Fruit fly (Drosophila melanogaster) whole organism, embryonic: ENCODE data around the gene Rpt5.
A peak's percentile ranks its signal among the peaks of the same experiment; 100 is the strongest.

Source experiments
- ATbp ChIP-seq: fragments of 200-800 bp; sonication (Bioruptor generic); optimal IDR thresholded peaks from 2 replicates; lab custom pipeline; 2017; ENCODE audit warnings: missing biosample characterization, mild to moderate bottlenecking, missing genetic modification characterization, missing genetic modification reagents
- Atf6 ChIP-seq: fragments of 200-800 bp; sonication (Bioruptor generic); IDR thresholded peaks from 2 replicates; pipeline ENCODE4 v1.3.6; 2022; ENCODE audit warnings: missing biosample characterization, missing genetic modification characterization
- Awh ChIP-seq: fragments of 200-800 bp; sonication (Bioruptor generic); IDR thresholded peaks from 2 replicates; pipeline ENCODE4, ENCODE4 v1.3.6; 2022; ENCODE audit warnings: missing biosample characterization, missing genetic modification characterization
- B-H1 ChIP-seq: fragments of 200-800 bp; sonication (Bioruptor generic); IDR thresholded peaks from 3 replicates; pipeline ENCODE4 v1.3.6; 2022; ENCODE audit warnings: missing biosample characterization, missing genetic modification characterization
- C15 ChIP-seq: fragments of 200-800 bp; sonication (Bioruptor generic); IDR thresholded peaks from 3 replicates; pipeline ENCODE4 v1.3.6; 2022; ENCODE audit warnings: missing biosample characterization, missing genetic modification characterization
- CG12104 ChIP-seq: fragments of 200-800 bp; sonication (Bioruptor generic); optimal IDR thresholded peaks from 3 replicates; lab custom pipeline; 2016; ENCODE audit warnings: missing biosample characterization, missing genetic modification characterization
- CG12219 ChIP-seq: fragments of 200-800 bp; sonication (Bioruptor generic); optimal IDR thresholded peaks from 3 replicates; lab custom pipeline; 2018; ENCODE audit warnings: missing biosample characterization, mild to moderate bottlenecking, missing genetic modification characterization
- CG14014 ChIP-seq: fragments of 200-800 bp; sonication (Bioruptor generic); IDR thresholded peaks from 2 replicates; pipeline ENCODE4 v1.3.6; 2022; ENCODE audit warnings: missing biosample characterization, missing genetic modification characterization
- CG14050 ChIP-seq: fragments of 200-800 bp; sonication (Bioruptor generic); IDR thresholded peaks from 3 replicates; pipeline ENCODE4 v1.3.6; 2022; ENCODE audit warnings: missing biosample characterization, missing genetic modification characterization
- CG15011 ChIP-seq: fragments of 200-800 bp; sonication (Bioruptor generic); optimal IDR thresholded peaks from 3 replicates; lab custom pipeline; 2018; ENCODE audit warnings: missing biosample characterization, mild to moderate bottlenecking, missing genetic modification characterization
- CG15514 ChIP-seq: fragments of 200-800 bp; sonication (Bioruptor generic); optimal IDR thresholded peaks from 3 replicates; lab custom pipeline; 2017; ENCODE audit warnings: missing biosample characterization, missing genetic modification characterization, mild to moderate bottlenecking, moderate library complexity, missing genetic modification reagents
- CG17385 ChIP-seq: fragments of 200-800 bp; sonication (Bioruptor generic); optimal IDR thresholded peaks from 3 replicates; lab custom pipeline; 2018; ENCODE audit warnings: missing biosample characterization, mild to moderate bottlenecking, missing genetic modification characterization
- CG17912 ChIP-seq: fragments of 200-800 bp; sonication (Bioruptor generic); optimal IDR thresholded peaks from 2 replicates; lab custom pipeline; 2018; ENCODE audit warnings: missing biosample characterization, mild to moderate bottlenecking, missing genetic modification characterization
- CG1832 ChIP-seq: fragments of 200-800 bp; sonication (Bioruptor generic); optimal IDR thresholded peaks from 2 replicates; lab custom pipeline; 2017; ENCODE audit warnings: missing biosample characterization, mild to moderate bottlenecking, missing genetic modification characterization, inconsistent platforms
- CG18476 ChIP-seq: fragments of 200-800 bp; sonication (Bioruptor generic); optimal IDR thresholded peaks from 2 replicates; lab custom pipeline; 2016; ENCODE audit warnings: missing biosample characterization, mild to moderate bottlenecking, missing genetic modification characterization
- CG3407 ChIP-seq: fragments of 200-800 bp; sonication (Bioruptor generic); optimal IDR thresholded peaks from 2 replicates; lab custom pipeline; 2018; ENCODE audit warnings: missing biosample characterization, mild to moderate bottlenecking, missing genetic modification characterization
- CG4360 ChIP-seq: fragments of 200-800 bp; sonication (Bioruptor generic); IDR thresholded peaks from 2 replicates; pipeline ENCODE4 v1.3.6; 2022; ENCODE audit warnings: missing biosample characterization, missing genetic modification characterization
- CG5953 ChIP-seq: fragments of 200-800 bp; sonication (Bioruptor generic); IDR thresholded peaks from 2 replicates; pipeline ENCODE4 v1.3.6; 2022; ENCODE audit warnings: missing biosample characterization, missing genetic modification characterization
- CG7372 ChIP-seq: fragments of 200-800 bp; sonication (Bioruptor generic); IDR thresholded peaks from 2 replicates; pipeline ENCODE4 v1.3.6; 2022; ENCODE audit warnings: missing biosample characterization, missing genetic modification characterization
- CG7556 ChIP-seq: fragments of 200-800 bp; sonication (Bioruptor generic); optimal IDR thresholded peaks from 2 replicates; lab custom pipeline; 2017; ENCODE audit warnings: missing biosample characterization, mild to moderate bottlenecking, missing genetic modification characterization
- CG7839 ChIP-seq: fragments of 200-800 bp; sonication (Bioruptor generic); optimal IDR thresholded peaks from 3 replicates; lab custom pipeline; 2018; ENCODE audit warnings: missing biosample characterization, mild to moderate bottlenecking, missing genetic modification characterization, moderate library complexity
- CG7987 ChIP-seq: fragments of 200-800 bp; sonication (Bioruptor generic); optimal IDR thresholded peaks from 2 replicates; lab custom pipeline; 2018; ENCODE audit warnings: missing biosample characterization, mild to moderate bottlenecking, missing genetic modification characterization, moderate library complexity
- CrebB ChIP-seq: fragments of 200-800 bp; sonication (Bioruptor generic); optimal IDR thresholded peaks from 3 replicates; lab custom pipeline; 2018; ENCODE audit warnings: missing biosample characterization, mild to moderate bottlenecking, missing genetic modification characterization
- E2f2 ChIP-seq: fragments of 200-800 bp; sonication (Bioruptor generic); IDR thresholded peaks from 2 replicates; pipeline ENCODE4 v1.3.6; 2022; ENCODE audit warnings: missing biosample characterization, missing genetic modification characterization
- Hr78 ChIP-seq, 2 experiments: fragments of 200-800 bp in 1 of 2; fragments of >200 bp in 1 of 2; sonication (Bioruptor generic) in 1 of 2; optimal IDR thresholded peaks; 2 replicates each; lab custom pipeline; 2017 to 2019; ENCODE audit warnings: missing biosample characterization in 2 of 2, missing genetic modification characterization in 2 of 2, mild to moderate bottlenecking in 1 of 2, moderate library complexity in 1 of 2
- MTF-1 ChIP-seq: fragments of 200-800 bp; sonication (Bioruptor generic); optimal IDR thresholded peaks from 2 replicates; lab custom pipeline; 2018; ENCODE audit warnings: missing biosample characterization, mild to moderate bottlenecking, missing genetic modification characterization, borderline replicate concordance
- Rx ChIP-seq: fragments of 200-800 bp; sonication (Bioruptor generic); IDR thresholded peaks from 2 replicates; pipeline ENCODE4 v1.3.6; 2022; ENCODE audit warnings: missing biosample characterization, missing genetic modification characterization
- amos ChIP-seq: fragments of 200-800 bp; sonication (Bioruptor generic); IDR thresholded peaks from 2 replicates; pipeline ENCODE4 v1.3.6; 2022; ENCODE audit warnings: missing biosample characterization, missing genetic modification characterization; ENCODE audit not compliant: partially characterized antibody
- bsh ChIP-seq, 2 experiments: fragments of 200-800 bp; sonication (Bioruptor generic); optimal IDR thresholded peaks; 2 replicates each; lab custom pipeline; 2017 to 2018; ENCODE audit warnings: mild to moderate bottlenecking in 2 of 2, missing biosample characterization in 2 of 2, missing genetic modification characterization in 2 of 2, moderate library complexity in 1 of 2
- chm ChIP-seq: fragments of 200-800 bp; sonication (Bioruptor generic); IDR thresholded peaks from 2 replicates; pipeline ENCODE4 v1.3.6; 2022; ENCODE audit warnings: missing biosample characterization, missing genetic modification characterization
- dmrt11E ChIP-seq: fragments of 200-800 bp; sonication (Bioruptor generic); optimal IDR thresholded peaks from 3 replicates; lab custom pipeline; 2018; ENCODE audit warnings: missing biosample characterization, mild to moderate bottlenecking, missing genetic modification characterization, moderate library complexity
- en ChIP-seq: fragments of 200-800 bp; sonication (Bioruptor generic); optimal IDR thresholded peaks from 2 replicates; lab custom pipeline; 2016; ENCODE audit warnings: missing biosample characterization, missing genetic modification characterization
- ham ChIP-seq: fragments of 200-800 bp; sonication (Bioruptor generic); IDR thresholded peaks from 2 replicates; pipeline ENCODE4 v1.3.6; 2022; ENCODE audit warnings: missing biosample characterization, missing genetic modification characterization
- insv ChIP-seq, 2 experiments: fragments of 200-800 bp; sonication (Bioruptor generic); optimal IDR thresholded peaks; 3 replicates each; lab custom pipeline; 2016 to 2018; ENCODE audit warnings: missing biosample characterization in 2 of 2, missing genetic modification characterization in 2 of 2
- klu ChIP-seq: fragments of 200-800 bp; sonication (Bioruptor generic); IDR thresholded peaks from 2 replicates; pipeline ENCODE4 v1.3.6; 2022; ENCODE audit warnings: missing biosample characterization, missing genetic modification characterization
- mld ChIP-seq: fragments of 200-800 bp; sonication (Bioruptor generic); IDR thresholded peaks from 3 replicates; pipeline ENCODE4 v1.3.6; 2022; ENCODE audit warnings: missing biosample characterization, missing genetic modification characterization; ENCODE audit not compliant: partially characterized antibody
- pfk ChIP-seq: fragments of 200-800 bp; sonication (Bioruptor generic); optimal IDR thresholded peaks from 2 replicates; lab custom pipeline; 2018; ENCODE audit warnings: missing biosample characterization, mild to moderate bottlenecking, missing genetic modification characterization, moderate library complexity
- pho ChIP-seq: fragments of 200-800 bp; sonication (Bioruptor generic); optimal IDR thresholded peaks from 2 replicates; lab custom pipeline; 2016; ENCODE audit warnings: missing biosample characterization, missing genetic modification characterization
- psq ChIP-seq: fragments of 200-800 bp; sonication (Bioruptor generic); optimal IDR thresholded peaks from 2 replicates; lab custom pipeline; 2017; ENCODE audit warnings: missing biosample characterization, missing genetic modification characterization
- row ChIP-seq: fragments of 200-800 bp; sonication (Bioruptor generic); IDR thresholded peaks from 3 replicates; pipeline ENCODE4 v1.3.6; 2022; ENCODE audit warnings: missing biosample characterization, missing genetic modification characterization
- run ChIP-seq: fragments of 200-800 bp; sonication (Bioruptor generic); optimal IDR thresholded peaks from 3 replicates; lab custom pipeline; 2018; ENCODE audit warnings: missing biosample characterization, mild to moderate bottlenecking, missing genetic modification characterization
- salm ChIP-seq: fragments of 200-800 bp; sonication (Bioruptor generic); optimal IDR thresholded peaks from 2 replicates; lab custom pipeline; 2018; ENCODE audit warnings: missing biosample characterization, mild to moderate bottlenecking, missing genetic modification characterization
- sc ChIP-seq, 3 experiments: fragments of >200 bp in 2 of 3; fragments of 200-800 bp in 1 of 3; sonication (Bioruptor generic) in 1 of 3; optimal IDR thresholded peaks; 2 replicates in 2 of 3; 3 replicates in 1 of 3; lab custom pipeline; 2017; ENCODE audit warnings: mild to moderate bottlenecking in 1 of 3, missing biosample characterization in 1 of 3, missing genetic modification characterization in 1 of 3, missing genetic modification reagents in 1 of 3
- sisA ChIP-seq: fragments of 200-800 bp; sonication (Bioruptor generic); IDR thresholded peaks from 2 replicates; pipeline ENCODE4 v1.3.6; 2022; ENCODE audit warnings: missing biosample characterization, missing genetic modification characterization
- slbo ChIP-seq: fragments of 200-800 bp; sonication (Bioruptor generic); IDR thresholded peaks from 2 replicates; pipeline ENCODE4 v1.3.6; 2022; ENCODE audit warnings: missing biosample characterization, missing genetic modification characterization
- tup ChIP-seq: fragments of 200-800 bp; sonication (Bioruptor generic); optimal IDR thresholded peaks from 2 replicates; lab custom pipeline; 2016; ENCODE audit warnings: missing biosample characterization, mild to moderate bottlenecking, missing genetic modification characterization, moderate library complexity
- tx ChIP-seq: fragments of 200-800 bp; sonication (Bioruptor generic); optimal IDR thresholded peaks from 2 replicates; lab custom pipeline; 2016; ENCODE audit warnings: missing biosample characterization, missing genetic modification characterization
- wek ChIP-seq: fragments of 200-800 bp; sonication (Bioruptor generic); optimal IDR thresholded peaks from 3 replicates; lab custom pipeline; 2018; ENCODE audit warnings: missing biosample characterization, mild to moderate bottlenecking, missing genetic modification characterization, moderate library complexity
- zf30C ChIP-seq: fragments of 200-800 bp; sonication (Bioruptor generic); optimal IDR thresholded peaks from 3 replicates; lab custom pipeline; 2018; ENCODE audit warnings: missing biosample characterization, mild to moderate bottlenecking, missing genetic modification characterization

The Rpt5 gene

DNA sequence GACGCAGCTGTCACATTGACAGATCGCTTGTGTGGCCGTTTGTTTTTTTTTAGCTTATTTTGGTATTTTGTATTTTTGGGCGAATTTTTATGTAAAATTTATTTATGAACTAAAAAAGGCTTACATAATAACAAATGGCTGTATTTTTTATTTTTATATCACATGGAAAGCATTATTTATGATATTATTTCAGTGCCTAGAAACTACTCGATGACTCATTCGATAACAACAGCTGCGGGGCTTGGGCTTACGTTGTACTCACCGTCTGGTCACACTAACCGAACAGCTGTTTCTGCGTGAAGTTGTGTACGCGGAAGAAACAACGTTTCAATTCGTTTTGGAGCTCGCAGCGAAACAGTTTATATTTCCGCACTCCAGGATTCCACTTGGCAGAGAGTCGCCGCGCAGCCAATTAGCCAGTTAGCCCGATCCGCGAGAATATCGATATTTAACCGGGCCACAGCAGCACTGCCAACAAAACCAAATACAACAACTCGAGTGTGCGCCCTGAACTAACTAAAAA lies 19.6 kb upstream of the Rpt5 start, which contains the start of the genes Hmgcr and Rpn9 (continued):
- 0 out of 2 replicates have a peak, but pooled peaks have one; percentile 16 for TF ChIP-seq amos
- TF ChIP-seq CG12104 (GFP tag; lab: Kevin White, UChicago) = no peak
- TF ChIP-seq tup = no peak
- TF ChIP-seq row (GFP tag; lab: Robert Waterston, UW) = 0 out of 3 replicates have a peak, but pooled peaks have one; percentile 17
- TF ChIP-seq CG12219 (GFP tag; lab: Kevin White, UChicago) = no peak
- TF ChIP-seq sc (optimal IDR thresholded peaks at IDR 0.05; lab: Kevin White, UChicago) = no peak
- TF ChIP-seq sc (GFP tag; optimal IDR thresholded peaks at IDR 0.05; lab: Kevin White, UChicago) = no peak
- no peak for TF ChIP-seq dmrt11E
- TF ChIP-seq CG14050 (GFP tag; lab: Robert Waterston, UW) = no peak
- TF ChIP-seq CG7987 (GFP tag; lab: Kevin White, UChicago) = peak; percentile 41
- TF ChIP-seq CG7839 (tag; lab: Kevin White, UChicago) = peak; percentile 13
- no peak for TF ChIP-seq CG7372
- no peak for TF ChIP-seq Hr78 (GFP tag; optimal IDR thresholded peaks at IDR 0.05; lab: Kevin White, UChicago)
- TF ChIP-seq en (GFP tag; lab: Kevin White, UChicago) = no peak
- peak; percentile 70; the same call in 1 of the 2 replicates for TF ChIP-seq chm
- TF ChIP-seq CG5953 = no peak
- no peak for TF ChIP-seq Atf6 (GFP tag; lab: Robert Waterston, UW)
- peak in 1 of 2 experiments; percentile 65 for TF ChIP-seq insv (GFP tag; optimal IDR thresholded peaks at IDR 0.05; lab: Kevin White, UChicago)
- peak; percentile 67 for TF ChIP-seq CG15514
- no peak for TF ChIP-seq CG7556 (GFP tag; lab: Kevin White, UChicago)
- TF ChIP-seq pfk = peak; percentile 8
- no peak for TF ChIP-seq Rx (GFP tag; lab: Robert Waterston, UW)
- TF ChIP-seq ATbp (GFP tag; lab: Kevin White, UChicago) = no peak
- no peak for TF ChIP-seq CG17385
- TF ChIP-seq klu (GFP tag; lab: Robert Waterston, UW) = no peak
- no peak for TF ChIP-seq CG1832 (GFP tag; lab: Kevin White, UChicago)
- TF ChIP-seq sisA (GFP tag; lab: Robert Waterston, UW) = no peak
- peak; percentile 25; the same call in 1 of the 2 replicates for TF ChIP-seq E2f2 (GFP tag; lab: Robert Waterston, UW)
- no peak for TF ChIP-seq CG15011 (GFP tag; lab: Kevin White, UChicago)
- TF ChIP-seq C15 = no peak
- no peak for TF ChIP-seq zf30C (GFP tag; lab: Kevin White, UChicago)
- TF ChIP-seq MTF-1 = no peak
- TF ChIP-seq B-H1 (GFP tag; lab: Robert Waterston, UW) = no peak
- TF ChIP-seq ham (GFP tag; lab: Robert Waterston, UW) = no peak
- no peak for TF ChIP-seq CG14014
- TF ChIP-seq psq = no peak
- peak; percentile 38 for TF ChIP-seq CrebB (tag; lab: Kevin White, UChicago)
- TF ChIP-seq CG17912 (GFP tag; lab: Kevin White, UChicago) = no peak
- TF ChIP-seq CG18476 (GFP tag; lab: Kevin White, UChicago) = no peak
- no peak for TF ChIP-seq pho (GFP tag; lab: Kevin White, UChicago)
- TF ChIP-seq CG4360 (GFP tag; lab: Robert Waterston, UW) = no peak
- TF ChIP-seq run (tag; lab: Kevin White, UChicago) = no peak
- no peak; the same call in 1 of the 2 replicates for TF ChIP-seq slbo (GFP tag; lab: Robert Waterston, UW)
- no peak for TF ChIP-seq tx (GFP tag; lab: Kevin White, UChicago)
- TF ChIP-seq mld (GFP tag; lab: Robert Waterston, UW) = 0 out of 3 replicates have a peak, but pooled peaks have one; percentile 64
- TF ChIP-seq wek (GFP tag; lab: Kevin White, UChicago) = peak; percentile 30
- TF ChIP-seq bsh (GFP tag; optimal IDR thresholded peaks at IDR 0.05; lab: Kevin White, UChicago) = no peak
- TF ChIP-seq Awh (GFP tag; lab: Robert Waterston, UW) = peak; percentile 34; the same call in 1 of the 2 replicates
- peak; percentile 31 for TF ChIP-seq salm (tag; lab: Kevin White, UChicago)
- no peak for TF ChIP-seq CG3407
